Fruit fly (Drosophila melanogaster): ENCODE results near the gene TfIIEalpha.
A peak's percentile ranks its signal among the peaks of the same experiment; 100 is the strongest.

The TfIIEalpha gene

dm6 chr3L:11707978-11708632 lies 26.3 kb downstream of the TfIIEalpha start, which contains the start of gene CG11658 (continued):
- TF ChIP-seq ATbp (GFP tag; optimal IDR thresholded peaks at IDR 0.05) (peak; percentile 2), Stat92E (GFP tag; optimal IDR thresholded peaks at IDR 0.05) (no peak), Atf6 (GFP tag; IDR thresholded peaks at IDR 0.05) (peak; percentile 54; the same call in 1 of the 2 replicates), CG34376 (GFP tag; optimal IDR thresholded peaks at IDR 0.05) (peak; percentile 68), hbn (GFP tag; IDR thresholded peaks at IDR 0.05; ENCODE audit: partially characterized antibody) (peak; percentile 41; the same call in 1 of the 2 replicates), amos (GFP tag; IDR thresholded peaks at IDR 0.05; ENCODE audit: partially characterized antibody) (peak; percentile 15; the same call in 1 of the 2 replicates), Drgx (GFP tag; IDR thresholded peaks at IDR 0.05) (peak; percentile 38; the same call in 1 of the 2 replicates), Rx (GFP tag; IDR thresholded peaks at IDR 0.05) (no peak), sd (tag; optimal IDR thresholded peaks at IDR 0.05) (peak; percentile 8), CG12071 (GFP tag; optimal IDR thresholded peaks at IDR 0.05) (peak; percentile 23), Blimp-1 (GFP tag; optimal IDR thresholded peaks at IDR 0.05) (peak; percentile 68), CG13775 (GFP tag; optimal IDR thresholded peaks at IDR 0.05) (no peak), CG1024 (GFP tag; IDR thresholded peaks at IDR 0.05) (peak; percentile 7; the same call in 1 of the 2 replicates), Med (GFP tag) (peak; percentile 57), CG14965 (GFP tag; optimal IDR thresholded peaks at IDR 0.05; ENCODE audit: borderline replicate concordance) (no peak), run (tag; optimal IDR thresholded peaks at IDR 0.05) (no peak), CG33213 (GFP tag; optimal IDR thresholded peaks at IDR 0.05) (no peak), ab (GFP tag; optimal IDR thresholded peaks at IDR 0.05) (no peak), CG13287 (GFP tag; IDR thresholded peaks at IDR 0.05; ENCODE audit: partially characterized antibody) (peak; percentile 46), CG6175 (GFP tag; IDR thresholded peaks at IDR 0.05) (peak; percentile 6; the same call in 1 of the 3 replicates), vnd (GFP tag; IDR thresholded peaks at IDR 0.05; ENCODE audit: partially characterized antibody) (no peak), C15 (GFP tag; IDR thresholded peaks at IDR 0.05) (no peak), Hr39 (optimal IDR thresholded peaks at IDR 0.05) (no peak), Neu2 (GFP tag; optimal IDR thresholded peaks at IDR 0.05; ENCODE audit: borderline replicate concordance) (no peak), CG8359 (GFP tag; optimal IDR thresholded peaks at IDR 0.05; ENCODE audit: borderline replicate concordance) (no peak), Rfx (GFP tag; IDR thresholded peaks at IDR 0.05) (peak; percentile 4), eyg (GFP tag; optimal IDR thresholded peaks at IDR 0.05) (peak; percentile 59), Doc3 (GFP tag; IDR thresholded peaks at IDR 0.05; ENCODE audit: partially characterized antibody) (peak; percentile 46; the same call in 1 of the 3 replicates), Trl (optimal IDR thresholded peaks at IDR 0.05) (peak; percentile 91 to 98), Trl (GFP tag; optimal IDR thresholded peaks at IDR 0.05) (no peak), CG7839 (tag; optimal IDR thresholded peaks at IDR 0.05) (no peak), bbx (GFP tag; IDR thresholded peaks at IDR 0.05; ENCODE audit: partially characterized antibody) (peak; percentile 43; the same call in 1 of the 2 replicates), Fer1 (GFP tag; optimal IDR thresholded peaks at IDR 0.05) (peak; percentile 7), CG13894 (tag; optimal IDR thresholded peaks at IDR 0.05) (no peak), kni (GFP tag; optimal IDR thresholded peaks at IDR 0.05) (peak; percentile 57), Dll (GFP tag; IDR thresholded peaks at IDR 0.05; ENCODE audit: partially characterized antibody) (peak; percentile 52; the same call in 1 of the 4 replicates), Nf-YC (tag; optimal IDR thresholded peaks at IDR 0.05) (peak; percentile 40), dysf (GFP tag; IDR thresholded peaks at IDR 0.05) (no peak), CG10543 (GFP tag; optimal IDR thresholded peaks at IDR 0.05) (peak; percentile 63), ftz-f1 (GFP tag; optimal IDR thresholded peaks at IDR 0.05) (no peak), CG3065 (GFP tag; optimal IDR thresholded peaks at IDR 0.05) (no peak), Sox100B (GFP tag; optimal IDR thresholded peaks at IDR 0.05) (no peak), CG7556 (GFP tag; optimal IDR thresholded peaks at IDR 0.05) (peak; percentile 13), CG11504 (tag; optimal IDR thresholded peaks at IDR 0.05) (no peak)

Data from whole organism, embryonic.